Worm (Caenorhabditis elegans) whole organism, midembryonic: Measurements from ENCODE around the gene K02B2.6.

Experiments
- T22C8.4 ChIP-seq: fragments of 200-800 bp; sonication (Bioruptor generic); IDR thresholded peaks from 2 replicates; pipeline ENCODE4 v1.3.6; 2022; ENCODE audit warnings: missing genetic modification characterization, missing compliant biosample characterization
- cog-1 ChIP-seq: sonication (generic microtip); optimal IDR thresholded peaks from 2 replicates; lab custom pipeline; 2016; ENCODE audit warnings: missing genetic modification characterization, missing compliant biosample characterization
- flt-1 ChIP-seq: fragments of 200-800 bp; sonication (Bioruptor generic); IDR thresholded peaks from 2 replicates; pipeline ENCODE4 v1.3.6; 2022; ENCODE audit warnings: missing genetic modification characterization, missing compliant biosample characterization
- klf-2 ChIP-seq: fragments of 200-800 bp; sonication (Bioruptor generic); conservative IDR thresholded peaks from 2 replicates; pipeline ENCODE4 v1.3.6; 2022; ENCODE audit warnings: missing genetic modification reagents, missing genetic modification characterization, missing compliant biosample characterization
- med-1 ChIP-seq: sonication (generic microtip); optimal IDR thresholded peaks from 2 replicates; lab custom pipeline; 2017; ENCODE audit warnings: missing genetic modification characterization, mild to moderate bottlenecking, missing compliant biosample characterization, antibody characterized with exemption, missing genetic modification reagents; ENCODE audit not compliant: insufficient read depth
- ref-1 ChIP-seq: fragments of 200-800 bp; sonication (Bioruptor generic); conservative IDR thresholded peaks from 2 replicates; pipeline ENCODE4 v1.3.6; 2022; ENCODE audit warnings: missing genetic modification reagents, missing genetic modification characterization, missing compliant biosample characterization
- tab-1 ChIP-seq: fragments of 200-800 bp; sonication (Bioruptor generic); IDR thresholded peaks from 2 replicates; pipeline ENCODE4 v1.3.6; 2022; ENCODE audit warnings: missing genetic modification characterization, missing compliant biosample characterization
- ztf-23 ChIP-seq: fragments of 200-800 bp; sonication (Bioruptor generic); IDR thresholded peaks from 2 replicates; pipeline ENCODE4 v1.3.6; 2022; ENCODE audit warnings: missing genetic modification reagents, missing genetic modification characterization, missing compliant biosample characterization
- ztf-29 ChIP-seq: fragments of 200-800 bp; sonication (Bioruptor generic); IDR thresholded peaks from 2 replicates; pipeline ENCODE4 v1.3.6; 2022; ENCODE audit warnings: missing genetic modification reagents, missing genetic modification characterization, missing compliant biosample characterization

The K02B2.6 gene

ce11 chrIV:5949964-5950363 lies 12.1 kb downstream of the K02B2.6 start:
- TF ChIP-seq tab-1 (GFP tag; lab: Robert Waterston, UW) (no peak), ztf-29 (GFP tag; lab: Robert Waterston, UW) (no peak), ref-1 (GFP tag; lab: Robert Waterston, UW) (no peak)

ce11 chrIV:5948712-5949111 lies 13.4 kb downstream of the K02B2.6 start:
- no peak for TF ChIP-seq tab-1 (GFP tag; lab: Robert Waterston, UW)
- TF ChIP-seq flt-1 (GFP tag; lab: Robert Waterston, UW) = no peak
- TF ChIP-seq klf-2 (GFP tag; lab: Robert Waterston, UW) = no peak
- TF ChIP-seq cog-1 (tag; lab: Kevin White, UChicago) = no peak
- TF ChIP-seq ref-1 (GFP tag; lab: Robert Waterston, UW) = no peak
- TF ChIP-seq ztf-29 (GFP tag; lab: Robert Waterston, UW) = no peak
- no peak for TF ChIP-seq T22C8.4
- TF ChIP-seq med-1 = no peak
- no peak for TF ChIP-seq ztf-23 (GFP tag; lab: Robert Waterston, UW)

- peak; percentile 3 for TF ChIP-seq cog-1 (tag; lab: Kevin White, UChicago)
- TF ChIP-seq ref-1 (GFP tag; lab: Robert Waterston, UW) = no peak
Observed at ce11 chrIV:5947555-5948151, 14.4 kb downstream of the K02B2.6 start, which contains the start of gene rps-25. rps-25 (minus strand) TSS chrIV:5947605.

- TF ChIP-seq med-1 (no peak), T22C8.4 (no peak), ref-1 (GFP tag; lab: Robert Waterston, UW) (no peak), ztf-23 (GFP tag; lab: Robert Waterston, UW) (no peak), klf-2 (GFP tag; lab: Robert Waterston, UW) (no peak), flt-1 (GFP tag; lab: Robert Waterston, UW) (no peak), ztf-29 (GFP tag; lab: Robert Waterston, UW) (no peak), cog-1 (tag; lab: Kevin White, UChicago) (no peak), tab-1 (GFP tag; lab: Robert Waterston, UW) (no peak)
Observed at ce11 chrIV:5946602-5947444, 15.2 kb downstream of the K02B2.6 start, which contains the start of gene inx-7. inx-7 (minus strand) TSS chrIV:5946638.

- TF ChIP-seq tab-1 (GFP tag; lab: Robert Waterston, UW) (no peak), ref-1 (GFP tag; lab: Robert Waterston, UW) (no peak), klf-2 (GFP tag; lab: Robert Waterston, UW) (no peak), flt-1 (GFP tag; lab: Robert Waterston, UW) (no peak), T22C8.4 (no peak), cog-1 (tag; lab: Kevin White, UChicago) (no peak), med-1 (no peak), ztf-23 (GFP tag; lab: Robert Waterston, UW) (no peak), ztf-29 (GFP tag; lab: Robert Waterston, UW) (no peak)
Observed at ce11 chrIV:5945455-5945854, 16.6 kb downstream of the K02B2.6 start.

- no peak for TF ChIP-seq T22C8.4
- TF ChIP-seq cog-1 (tag; lab: Kevin White, UChicago) = no peak
- TF ChIP-seq med-1 = no peak
- no peak for TF ChIP-seq ref-1 (GFP tag; lab: Robert Waterston, UW)
- no peak for TF ChIP-seq ztf-29 (GFP tag; lab: Robert Waterston, UW)
- no peak for TF ChIP-seq ztf-23 (GFP tag; lab: Robert Waterston, UW)
- TF ChIP-seq tab-1 (GFP tag; lab: Robert Waterston, UW) = no peak
- TF ChIP-seq flt-1 (GFP tag; lab: Robert Waterston, UW) = no peak
- TF ChIP-seq klf-2 (GFP tag; lab: Robert Waterston, UW) = no peak
Observed at ce11 chrIV:5944172-5944571, 17.9 kb downstream of the K02B2.6 start.

- TF ChIP-seq ztf-29 (GFP tag; lab: Robert Waterston, UW) = no peak
- TF ChIP-seq flt-1 (GFP tag; lab: Robert Waterston, UW) = no peak
- no peak for TF ChIP-seq ref-1 (GFP tag; lab: Robert Waterston, UW)
- TF ChIP-seq tab-1 (GFP tag; lab: Robert Waterston, UW) = no peak
Observed at ce11 chrIV:5941236-5941976, 20.7 kb downstream of the K02B2.6 start, which contains the start of gene pfkb-1.2. pfkb-1.2 (plus strand) TSS chrIV:5941926.

- TF ChIP-seq ztf-23 (GFP tag; lab: Robert Waterston, UW) = no peak
- TF ChIP-seq tab-1 (GFP tag; lab: Robert Waterston, UW) = no peak
- no peak for TF ChIP-seq flt-1 (GFP tag; lab: Robert Waterston, UW)
- no peak for TF ChIP-seq klf-2 (GFP tag; lab: Robert Waterston, UW)
- TF ChIP-seq med-1 = no peak
- TF ChIP-seq ref-1 (GFP tag; lab: Robert Waterston, UW) = no peak
- TF ChIP-seq cog-1 (tag; lab: Kevin White, UChicago) = no peak
- no peak for TF ChIP-seq T22C8.4
- no peak for TF ChIP-seq ztf-29 (GFP tag; lab: Robert Waterston, UW)
Observed at ce11 chrIV:5940608-5941007, 21.5 kb downstream of the K02B2.6 start.

- TF ChIP-seq ztf-29 (GFP tag; lab: Robert Waterston, UW) (no peak), T22C8.4 (no peak), med-1 (no peak), cog-1 (tag; lab: Kevin White, UChicago) (no peak), klf-2 (GFP tag; lab: Robert Waterston, UW) (no peak), tab-1 (GFP tag; lab: Robert Waterston, UW) (no peak), flt-1 (GFP tag; lab: Robert Waterston, UW) (no peak), ztf-23 (GFP tag; lab: Robert Waterston, UW) (no peak), ref-1 (GFP tag; lab: Robert Waterston, UW) (no peak)
Observed at ce11 chrIV:5939908-5940307, 22.2 kb downstream of the K02B2.6 start.
